Comparison of ENCODE assay signal across 3 fruit fly cellular contexts in genomic region chr3L:15137790-15138189, dm6.
TF ChIP-seq lines count a peak whose summit lies in the region.

No protein-coding gene starts in this region.

- no peak for TF ChIP-seq CTCF in whole organism, embryonic (GFP tag; optimal IDR thresholded peaks at IDR 0.05; lab: Kevin White, UChicago)

TF ChIP-seq in whole organism, adult, 20 proteins besides CTCF, POLR2A, EP300 and RAD21:
- TF ChIP-seq kay (GFP tag; lab: Kevin White, UChicago; ENCODE audit: borderline replicate concordance) (peak; percentile 86), CG7101 (tag; optimal IDR thresholded peaks at IDR 0.05; lab: Kevin White, UChicago) (no peak), cnc (optimal IDR thresholded peaks at IDR 0.05; lab: Kevin White, UChicago) (no peak)

TF ChIP-seq in whole organism, embryonic, 481 proteins besides CTCF, POLR2A, EP300 and RAD21:
- TF ChIP-seq Med (GFP tag; lab: Kevin White, UChicago) (peak; percentile 27), sens (GFP tag; lab: Kevin White, UChicago) (peak; percentile 65), CG11456 (GFP tag; IDR thresholded peaks at IDR 0.05; lab: Robert Waterston, UW) (no peak), Lhr (GFP tag; optimal IDR thresholded peaks at IDR 0.05; lab: Kevin White, UChicago) (no peak), Sox100B (GFP tag; optimal IDR thresholded peaks at IDR 0.05; lab: Kevin White, UChicago) (no peak), CG1529 (GFP tag; optimal IDR thresholded peaks at IDR 0.05; lab: Kevin White, UChicago) (no peak)

TF ChIP-seq in whole organism, prepupa, 60 proteins besides CTCF, POLR2A, EP300 and RAD21:
- TF ChIP-seq svp (GFP tag; lab: Kevin White, UChicago) (peak; percentile 78), Ets21C (GFP tag; optimal IDR thresholded peaks at IDR 0.05; lab: Kevin White, UChicago) (no peak), CG10631 (GFP tag; optimal IDR thresholded peaks at IDR 0.05; lab: Kevin White, UChicago) (no peak), Eip78C (GFP tag; lab: Kevin White, UChicago) (peak; percentile 19)
